Fruit fly (Drosophila melanogaster) whole organism, prepupa: ENCODE data around the gene CG13731.

Source experiments
- CG34406 ChIP-seq: fragments of 200-800 bp; sonication (Bioruptor generic); optimal IDR thresholded peaks from 3 replicates; lab custom pipeline; 2016; ENCODE audit warnings: missing biosample characterization, missing genetic modification characterization
- CG4318 ChIP-seq: fragments of 200-800 bp; sonication (Bioruptor generic); optimal IDR thresholded peaks from 3 replicates; lab custom pipeline; 2017; ENCODE audit warnings: missing biosample characterization, mild to moderate bottlenecking, missing genetic modification characterization
- CG6808 ChIP-seq: fragments of 200-800 bp; sonication (Bioruptor generic); optimal IDR thresholded peaks from 3 replicates; lab custom pipeline; 2017; ENCODE audit warnings: missing biosample characterization, missing genetic modification characterization, mild to moderate bottlenecking, moderate library complexity, missing genetic modification reagents
- CG6854 ChIP-seq: fragments of 200-800 bp; sonication (Bioruptor generic); optimal IDR thresholded peaks from 2 replicates; lab custom pipeline; 2017; ENCODE audit warnings: missing biosample characterization, mild to moderate bottlenecking, missing genetic modification characterization
- CG8119 ChIP-seq: fragments of 200-800 bp; sonication (Bioruptor generic); IDR thresholded peaks from 3 replicates; pipeline ENCODE4 v1.3.6; 2022; ENCODE audit warnings: missing biosample characterization, missing genetic modification characterization
- Gug ChIP-seq: fragments of 200-800 bp; sonication (Bioruptor generic); IDR thresholded peaks from 2 replicates; pipeline ENCODE4 v1.3.6; 2022; ENCODE audit warnings: missing biosample characterization, missing genetic modification characterization

DNA sequence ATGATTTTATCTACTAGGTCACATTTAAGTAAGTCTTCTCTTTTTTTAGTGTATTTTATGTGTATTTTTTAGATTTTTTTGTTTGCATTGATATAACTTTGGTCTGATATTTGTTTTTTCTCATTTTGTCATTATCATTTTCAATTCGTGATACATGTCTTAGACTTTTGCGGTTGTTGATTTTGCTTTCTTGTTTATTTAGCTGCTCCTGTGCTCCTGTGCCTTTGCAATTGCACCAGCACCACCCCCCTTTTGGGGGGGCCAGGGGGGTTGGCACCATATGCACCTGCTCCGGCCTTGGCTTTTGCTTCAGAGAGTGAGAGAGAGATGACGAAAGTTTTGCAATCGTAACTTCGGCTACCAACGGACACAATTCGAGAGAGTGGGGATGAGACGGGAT is 12.2 kb upstream of the CG13731 start:
- TF ChIP-seq CG34406 (GFP tag; lab: Kevin White, UChicago) (no peak), Gug (GFP tag; lab: Robert Waterston, UW) (no peak), CG6808 (GFP tag; lab: Kevin White, UChicago) (no peak), CG4318 (no peak), CG8119 (GFP tag; lab: Robert Waterston, UW) (no peak), CG6854 (GFP tag; lab: Kevin White, UChicago) (no peak)
